Fruit fly (Drosophila melanogaster): ENCODE measurements around the gene CG13643.

Gene CG13643

DNA sequence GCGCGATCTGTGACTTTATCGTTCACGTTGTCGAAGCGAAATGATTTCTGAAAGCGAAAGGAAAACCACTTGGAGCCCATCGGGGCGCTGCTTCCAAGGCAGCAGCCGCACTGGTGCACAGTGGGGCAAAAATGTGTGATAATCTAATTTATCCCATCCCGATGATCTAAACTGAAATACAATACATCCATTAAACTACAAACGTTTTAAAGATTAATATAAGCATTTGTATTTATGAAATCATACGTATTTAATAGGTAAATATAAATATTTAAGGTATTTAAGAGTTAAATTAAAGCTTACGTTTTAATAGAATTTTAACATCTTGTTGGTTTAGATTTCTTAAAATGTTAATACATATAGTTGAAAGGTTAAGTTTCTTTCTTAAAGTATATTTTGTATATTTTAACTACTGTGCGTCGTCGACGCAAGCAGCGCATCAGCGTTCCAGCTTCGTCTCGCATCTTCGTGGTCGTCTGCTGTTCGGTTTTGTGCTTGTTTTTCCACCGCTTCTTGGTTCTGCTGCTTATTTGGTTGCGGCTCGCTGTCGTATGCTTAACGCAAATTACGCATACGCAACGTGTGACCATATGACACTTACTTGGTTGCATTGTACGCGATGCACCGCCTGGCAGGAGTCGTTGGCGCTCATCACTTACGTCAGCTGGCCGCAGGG is at the start of gene CG13643 (continued):
- TF ChIP-seq CG2199 (GFP tag; IDR thresholded peaks at IDR 0.05) (no peak), CG10321 (GFP tag; IDR thresholded peaks at IDR 0.05) (no peak), CG10462 (GFP tag; optimal IDR thresholded peaks at IDR 0.05) (no peak), her (GFP tag; optimal IDR thresholded peaks at IDR 0.05) (no peak), CG11398 (GFP tag; optimal IDR thresholded peaks at IDR 0.05) (no peak), az2 (GFP tag; optimal IDR thresholded peaks at IDR 0.05) (no peak), dysf (GFP tag; IDR thresholded peaks at IDR 0.05) (peak; percentile 60; the same call in 2 of the 3 replicates), B-H2 (GFP tag; optimal IDR thresholded peaks at IDR 0.05) (no peak), Xrp1 (GFP tag; IDR thresholded peaks at IDR 0.05) (no peak), CG2129 (GFP tag; IDR thresholded peaks at IDR 0.05; ENCODE audit: partially characterized antibody) (no peak), ERR (GFP tag; optimal IDR thresholded peaks at IDR 0.05) (no peak), CG10366 (GFP tag; IDR thresholded peaks at IDR 0.05) (no peak), CG4282 (GFP tag; optimal IDR thresholded peaks at IDR 0.05) (no peak), CG7745 (tag; optimal IDR thresholded peaks at IDR 0.05) (no peak), CG2678 (tag; optimal IDR thresholded peaks at IDR 0.05) (no peak), CG7963 (GFP tag; IDR thresholded peaks at IDR 0.05; ENCODE audit: partially characterized antibody) (no peak), pita (GFP tag; optimal IDR thresholded peaks at IDR 0.05) (no peak), CG1233 (GFP tag; optimal IDR thresholded peaks at IDR 0.05) (no peak), dmrt99B (tag; optimal IDR thresholded peaks at IDR 0.05) (no peak), eve (GFP tag; optimal IDR thresholded peaks at IDR 0.05) (no peak), CG6765 (GFP tag; optimal IDR thresholded peaks at IDR 0.05) (no peak), CG31365 (tag; optimal IDR thresholded peaks at IDR 0.05) (no peak), pzg (GFP tag; optimal IDR thresholded peaks at IDR 0.05) (no peak), CG12391 (tag; optimal IDR thresholded peaks at IDR 0.05) (peak; percentile 37), CG13424 (tag; optimal IDR thresholded peaks at IDR 0.05) (peak; percentile 64), jing (GFP tag; optimal IDR thresholded peaks at IDR 0.05) (no peak), sr (GFP tag; IDR thresholded peaks at IDR 0.05) (no peak), Mrtf (GFP tag; IDR thresholded peaks at IDR 0.05) (no peak), Spps (tag; optimal IDR thresholded peaks at IDR 0.05) (no peak), run (tag; optimal IDR thresholded peaks at IDR 0.05) (peak; percentile 13), nmo (GFP tag; optimal IDR thresholded peaks at IDR 0.05) (peak; percentile 45), shn (GFP tag; optimal IDR thresholded peaks at IDR 0.05) (no peak), CG15011 (GFP tag; optimal IDR thresholded peaks at IDR 0.05) (no peak), CHES-1-like (GFP tag; optimal IDR thresholded peaks at IDR 0.05) (no peak), Vsx1 (GFP tag; optimal IDR thresholded peaks at IDR 0.05) (no peak), BEAF-32 (GFP tag; optimal IDR thresholded peaks at IDR 0.05) (no peak), Hmx (GFP tag; optimal IDR thresholded peaks at IDR 0.05) (no peak), tna (GFP tag; IDR thresholded peaks at IDR 0.05; ENCODE audit: partially characterized antibody) (no peak), CG18262 (tag; optimal IDR thresholded peaks at IDR 0.05) (no peak), CG13296 (GFP tag; optimal IDR thresholded peaks at IDR 0.05) (no peak), gro (GFP tag; optimal IDR thresholded peaks at IDR 0.05) (no peak), chif (GFP tag; optimal IDR thresholded peaks at IDR 0.05) (no peak), CG7839 (tag; optimal IDR thresholded peaks at IDR 0.05) (peak; percentile 3), insv (GFP tag; optimal IDR thresholded peaks at IDR 0.05) (no peak), CG9932 (GFP tag; IDR thresholded peaks at IDR 0.05) (no peak), Sox102F (GFP tag; optimal IDR thresholded peaks at IDR 0.05) (no peak), kay (GFP tag; optimal IDR thresholded peaks at IDR 0.05) (no peak), ro (GFP tag; IDR thresholded peaks at IDR 0.05) (no peak), Taf1 (GFP tag; IDR thresholded peaks at IDR 0.05) (no peak), CG3726 (GFP tag; IDR thresholded peaks at IDR 0.05) (no peak), so (GFP tag; IDR thresholded peaks at IDR 0.05) (no peak)
